Fruit fly (Drosophila melanogaster): ENCODE measurements around the gene pira.

The pira gene

dm6 chrX:12737735-12738390, 25.5 kb downstream of the pira start (continued):
- peak; percentile 29 for TF ChIP-seq zen (tag; optimal IDR thresholded peaks at IDR 0.05)
- TF ChIP-seq Hmr (GFP tag; optimal IDR thresholded peaks at IDR 0.05), result peak; percentile 80
- TF ChIP-seq zfh1 (GFP tag; IDR thresholded peaks at IDR 0.05), result peak; percentile 38; the same call in 1 of the 3 replicates
- TF ChIP-seq caup (GFP tag; optimal IDR thresholded peaks at IDR 0.05; ENCODE audit: severe bottlenecking), result peak; percentile 56
- TF ChIP-seq CG12391 (tag; optimal IDR thresholded peaks at IDR 0.05), result peak; percentile 81
- TF ChIP-seq kay (GFP tag; optimal IDR thresholded peaks at IDR 0.05), result peak; percentile 49
- peak; percentile 1 for TF ChIP-seq YL-1 (GFP tag; optimal IDR thresholded peaks at IDR 0.05)
- TF ChIP-seq CG31224 (GFP tag; IDR thresholded peaks at IDR 0.05), result peak; percentile 22; the same call in 1 of the 2 replicates
- TF ChIP-seq stwl (tag; optimal IDR thresholded peaks at IDR 0.05), result no peak
- no peak for TF ChIP-seq CG9797 (GFP tag; optimal IDR thresholded peaks at IDR 0.05)
- peak; percentile 69 for TF ChIP-seq CG13775 (GFP tag; optimal IDR thresholded peaks at IDR 0.05)
- TF ChIP-seq pzg (GFP tag; optimal IDR thresholded peaks at IDR 0.05), result no peak
- peak; percentile 85 for TF ChIP-seq CG13424 (tag; optimal IDR thresholded peaks at IDR 0.05)
- no peak for TF ChIP-seq ems (GFP tag; optimal IDR thresholded peaks at IDR 0.05)
- TF ChIP-seq Oaz (GFP tag; IDR thresholded peaks at IDR 0.05), result 0 out of 2 replicates have a peak, but pooled peaks have one; percentile 15
- TF ChIP-seq CG2712 (tag; optimal IDR thresholded peaks at IDR 0.05), result peak; percentile 84
- peak; percentile 53; the same call in 1 of the 2 replicates for TF ChIP-seq CG14441 (GFP tag; IDR thresholded peaks at IDR 0.05)
- TF ChIP-seq al (GFP tag; IDR thresholded peaks at IDR 0.05), result no peak
- peak; percentile 85 for TF ChIP-seq CG12659 (GFP tag; optimal IDR thresholded peaks at IDR 0.05)
- TF ChIP-seq CG31388 (GFP tag; optimal IDR thresholded peaks at IDR 0.05), result peak; percentile 9
- no peak for TF ChIP-seq chm (GFP tag; IDR thresholded peaks at IDR 0.05)
- TF ChIP-seq Meics (GFP tag; optimal IDR thresholded peaks at IDR 0.05), result peak; percentile 87
- TF ChIP-seq CHES-1-like (GFP tag; optimal IDR thresholded peaks at IDR 0.05), result no peak
- peak; percentile 42 for TF ChIP-seq Six4 (GFP tag; optimal IDR thresholded peaks at IDR 0.05)
- no peak for TF ChIP-seq dimm (GFP tag; IDR thresholded peaks at IDR 0.05)
- peak; percentile 25 for TF ChIP-seq nau (GFP tag; optimal IDR thresholded peaks at IDR 0.05)
- TF ChIP-seq PHDP (tag; optimal IDR thresholded peaks at IDR 0.05), result peak; percentile 82
- TF ChIP-seq tll (GFP tag; optimal IDR thresholded peaks at IDR 0.05), result no peak
- TF ChIP-seq HLHmδ (GFP tag; optimal IDR thresholded peaks at IDR 0.05), result no peak
- no peak for TF ChIP-seq CG1792 (GFP tag; optimal IDR thresholded peaks at IDR 0.05)
- peak; percentile 71 for TF ChIP-seq Fer1 (GFP tag; optimal IDR thresholded peaks at IDR 0.05)
- peak; percentile 79 for TF ChIP-seq bcd (GFP tag; optimal IDR thresholded peaks at IDR 0.05)
- TF ChIP-seq mam (GFP tag; optimal IDR thresholded peaks at IDR 0.05), result peak; percentile 18
- peak; percentile 83 for TF ChIP-seq Oli (tag; optimal IDR thresholded peaks at IDR 0.05)
- TF ChIP-seq dysf (GFP tag; IDR thresholded peaks at IDR 0.05), result peak; percentile 66; the same call in 2 of the 3 replicates
- TF ChIP-seq prd (optimal IDR thresholded peaks at IDR 0.05), result no peak
- peak; percentile 50; the same call in 2 of the 3 replicates for TF ChIP-seq prd (GFP tag; IDR thresholded peaks at IDR 0.05)
- TF ChIP-seq CG4424 (GFP tag; optimal IDR thresholded peaks at IDR 0.05), result peak; percentile 64
- peak; percentile 44; the same call in 1 of the 2 replicates for TF ChIP-seq Rfx (GFP tag; IDR thresholded peaks at IDR 0.05)
- TF ChIP-seq nmo (GFP tag; optimal IDR thresholded peaks at IDR 0.05), result peak; percentile 90
- peak; percentile 83 for TF ChIP-seq CG8924 (tag; optimal IDR thresholded peaks at IDR 0.05)
- TF ChIP-seq lola (GFP tag; optimal IDR thresholded peaks at IDR 0.05), result peak in 1 of 3 experiments; percentile 71
- TF ChIP-seq Hr78 (GFP tag; optimal IDR thresholded peaks at IDR 0.05), result peak in 1 of 2 experiments; percentile 60
- 0 out of 2 replicates have a peak, but pooled peaks have one; percentile 32 for TF ChIP-seq CG43689 (GFP tag; IDR thresholded peaks at IDR 0.05)
- TF ChIP-seq inv (GFP tag; IDR thresholded peaks at IDR 0.05; ENCODE audit: partially characterized antibody), result no peak
- TF ChIP-seq Deaf1 (tag; optimal IDR thresholded peaks at IDR 0.05), result peak; percentile 46
- peak; percentile 92 for TF ChIP-seq CG2678 (tag; optimal IDR thresholded peaks at IDR 0.05)
- no peak for TF ChIP-seq repo (GFP tag; optimal IDR thresholded peaks at IDR 0.05)

Data from whole organism, embryonic.